Fruit fly (Drosophila melanogaster) whole organism, embryonic: ENCODE measurements around the gene Sec63.

Source experiments
- Bgb ChIP-seq: fragments of 200-800 bp; sonication (Bioruptor generic); IDR thresholded peaks from 2 replicates; pipeline ENCODE4 v1.3.6; 2022; ENCODE audit warnings: missing biosample characterization, missing genetic modification characterization; ENCODE audit not compliant: partially characterized antibody
- BtbVII ChIP-seq: fragments of 200-800 bp; sonication (Bioruptor generic); optimal IDR thresholded peaks from 3 replicates; lab custom pipeline; 2017; ENCODE audit warnings: missing biosample characterization, mild to moderate bottlenecking, missing genetic modification characterization
- CG10366 ChIP-seq: fragments of 200-800 bp; sonication (Bioruptor generic); IDR thresholded peaks from 2 replicates; pipeline ENCODE4 v1.3.6; 2022; ENCODE audit warnings: missing biosample characterization, missing genetic modification characterization
- CG11695 ChIP-seq: fragments of 200-800 bp; sonication (Bioruptor generic); IDR thresholded peaks from 3 replicates; pipeline ENCODE4 v1.3.6; 2022; ENCODE audit warnings: missing biosample characterization, missing genetic modification characterization
- CG12659 ChIP-seq: fragments of 200-800 bp; sonication (Bioruptor generic); optimal IDR thresholded peaks from 3 replicates; lab custom pipeline; 2017; ENCODE audit warnings: mild to moderate bottlenecking, missing biosample characterization, missing genetic modification reagents, missing genetic modification characterization
- CG13123 ChIP-seq: fragments of 200-800 bp; sonication (Bioruptor generic); optimal IDR thresholded peaks from 2 replicates; lab custom pipeline; 2016; ENCODE audit warnings: missing biosample characterization, missing genetic modification characterization
- CG14667 ChIP-seq: fragments of 200-800 bp; sonication (Bioruptor generic); IDR thresholded peaks from 2 replicates; pipeline ENCODE4 v1.3.6; 2022; ENCODE audit warnings: missing biosample characterization, missing genetic modification characterization
- CG17359 ChIP-seq: fragments of 200-800 bp; sonication (Bioruptor generic); optimal IDR thresholded peaks from 3 replicates; lab custom pipeline; 2018; ENCODE audit warnings: missing biosample characterization, mild to moderate bottlenecking, missing genetic modification characterization, moderate library complexity
- CG17361 ChIP-seq: fragments of 200-800 bp; sonication (Bioruptor generic); IDR thresholded peaks from 3 replicates; pipeline ENCODE4 v1.3.6; 2022; ENCODE audit warnings: missing biosample characterization, missing genetic modification characterization
- CG17385 ChIP-seq: fragments of 200-800 bp; sonication (Bioruptor generic); optimal IDR thresholded peaks from 3 replicates; lab custom pipeline; 2018; ENCODE audit warnings: missing biosample characterization, mild to moderate bottlenecking, missing genetic modification characterization
- CG18599 ChIP-seq: fragments of 200-800 bp; sonication (Bioruptor generic); optimal IDR thresholded peaks from 3 replicates; lab custom pipeline; 2017; ENCODE audit warnings: missing biosample characterization, missing genetic modification characterization, mild to moderate bottlenecking, moderate library complexity, missing genetic modification reagents
- CG2120 ChIP-seq: fragments of 200-800 bp; sonication (Bioruptor generic); optimal IDR thresholded peaks from 3 replicates; lab custom pipeline; 2016; ENCODE audit warnings: missing biosample characterization, missing genetic modification characterization
- CG2678 ChIP-seq: fragments of 200-800 bp; sonication (Bioruptor generic); optimal IDR thresholded peaks from 3 replicates; lab custom pipeline; 2019; ENCODE audit warnings: missing biosample characterization, mild to moderate bottlenecking, missing genetic modification characterization, moderate library complexity
- CG31224 ChIP-seq: fragments of 200-800 bp; sonication (Bioruptor generic); IDR thresholded peaks from 2 replicates; pipeline ENCODE4 v1.3.6; 2022; ENCODE audit warnings: missing biosample characterization, missing genetic modification characterization
- CG34376 ChIP-seq: fragments of 200-800 bp; sonication (Bioruptor generic); optimal IDR thresholded peaks from 2 replicates; lab custom pipeline; 2018; ENCODE audit warnings: missing biosample characterization, mild to moderate bottlenecking, missing genetic modification characterization
- CG34422 ChIP-seq: fragments of 200-800 bp; sonication (Bioruptor generic); IDR thresholded peaks from 3 replicates; pipeline ENCODE4 v1.3.6; 2022; ENCODE audit warnings: missing biosample characterization, missing genetic modification characterization
- CG4617 ChIP-seq: fragments of 200-800 bp; sonication (Bioruptor generic); optimal IDR thresholded peaks from 3 replicates; lab custom pipeline; 2016; ENCODE audit warnings: missing biosample characterization, missing genetic modification characterization, borderline replicate concordance
- CG4707 ChIP-seq: fragments of 200-800 bp; sonication (Bioruptor generic); optimal IDR thresholded peaks from 2 replicates; lab custom pipeline; 2018; ENCODE audit warnings: missing biosample characterization, mild to moderate bottlenecking, missing genetic modification characterization, moderate library complexity
- CG5245 ChIP-seq: fragments of 200-800 bp; sonication (Bioruptor generic); optimal IDR thresholded peaks from 3 replicates; lab custom pipeline; 2016; ENCODE audit warnings: missing biosample characterization, missing genetic modification characterization
- CG8359 ChIP-seq: fragments of 200-800 bp; sonication (Bioruptor generic); optimal IDR thresholded peaks from 2 replicates; lab custom pipeline; 2017; ENCODE audit warnings: missing biosample characterization, mild to moderate bottlenecking, missing genetic modification characterization, borderline replicate concordance
- Dbx ChIP-seq: fragments of 200-800 bp; sonication (Bioruptor generic); IDR thresholded peaks from 3 replicates; pipeline ENCODE4 v1.3.6; 2022; ENCODE audit warnings: missing biosample characterization, missing genetic modification characterization
- Deaf1 ChIP-seq: fragments of 200-800 bp; optimal IDR thresholded peaks from 3 replicates; lab custom pipeline; 2019; ENCODE audit warnings: missing biosample characterization, mild to moderate bottlenecking, missing genetic modification characterization, moderate library complexity
- Fer1 ChIP-seq: fragments of 200-800 bp; sonication (Bioruptor generic); optimal IDR thresholded peaks from 2 replicates; lab custom pipeline; 2017; ENCODE audit warnings: missing biosample characterization, mild to moderate bottlenecking, missing genetic modification characterization
- Fer2 ChIP-seq: fragments of 200-800 bp; sonication (Bioruptor generic); optimal IDR thresholded peaks from 2 replicates; lab custom pipeline; 2018; ENCODE audit warnings: missing biosample characterization, mild to moderate bottlenecking, missing genetic modification characterization, moderate library complexity
- GATAe ChIP-seq: fragments of 200-800 bp; sonication (Bioruptor generic); conservative IDR thresholded peaks from 2 replicates; pipeline ENCODE4 v1.3.6; 2022; ENCODE audit warnings: missing biosample characterization, missing genetic modification characterization
- Hmr ChIP-seq: fragments of 200-800 bp; sonication (Bioruptor generic); optimal IDR thresholded peaks from 3 replicates; lab custom pipeline; 2017; ENCODE audit warnings: mild to moderate bottlenecking, missing biosample characterization, missing genetic modification reagents, missing genetic modification characterization
- MESR4 ChIP-seq: fragments of 200-800 bp; sonication (Bioruptor generic); optimal IDR thresholded peaks from 2 replicates; lab custom pipeline; 2018; ENCODE audit warnings: missing biosample characterization, mild to moderate bottlenecking, missing genetic modification characterization, moderate library complexity
- Nf-YC ChIP-seq: fragments of 200-800 bp; optimal IDR thresholded peaks from 3 replicates; lab custom pipeline; 2019; ENCODE audit warnings: missing biosample characterization, mild to moderate bottlenecking, missing genetic modification characterization, moderate library complexity
- Ptx1 ChIP-seq: fragments of 200-800 bp; sonication (Bioruptor generic); IDR thresholded peaks from 2 replicates; pipeline ENCODE4 v1.3.6; 2022; ENCODE audit warnings: missing biosample characterization, missing genetic modification characterization
- Rx ChIP-seq: fragments of 200-800 bp; sonication (Bioruptor generic); IDR thresholded peaks from 2 replicates; pipeline ENCODE4 v1.3.6; 2022; ENCODE audit warnings: missing biosample characterization, missing genetic modification characterization
- Six4 ChIP-seq: fragments of 200-800 bp; sonication (Bioruptor generic); optimal IDR thresholded peaks from 2 replicates; lab custom pipeline; 2016; ENCODE audit warnings: missing biosample characterization, missing genetic modification characterization
- Spps ChIP-seq: fragments of 200-800 bp; sonication (Bioruptor generic); optimal IDR thresholded peaks from 2 replicates; lab custom pipeline; 2018; ENCODE audit warnings: missing biosample characterization, mild to moderate bottlenecking, missing genetic modification characterization
- Taf1 ChIP-seq: fragments of 200-800 bp; sonication (Bioruptor generic); IDR thresholded peaks from 2 replicates; pipeline ENCODE4 v1.3.6; 2022; ENCODE audit warnings: missing biosample characterization, missing genetic modification characterization
- Xrp1 ChIP-seq: fragments of 200-800 bp; sonication (Bioruptor generic); IDR thresholded peaks from 2 replicates; pipeline ENCODE4 v1.3.6; 2022; ENCODE audit warnings: missing biosample characterization, missing genetic modification characterization
- abd-A ChIP-seq: fragments of 200-800 bp; sonication (Bioruptor generic); optimal IDR thresholded peaks from 3 replicates; lab custom pipeline; 2019; ENCODE audit warnings: missing biosample characterization, mild to moderate bottlenecking, missing genetic modification characterization, moderate library complexity
- ato ChIP-seq: fragments of 200-800 bp; sonication (Bioruptor generic); IDR thresholded peaks from 2 replicates; pipeline ENCODE4 v1.3.6; 2022; ENCODE audit warnings: missing biosample characterization, missing genetic modification characterization; ENCODE audit not compliant: partially characterized antibody
- bbx ChIP-seq: fragments of 200-800 bp; sonication (Bioruptor generic); IDR thresholded peaks from 2 replicates; pipeline ENCODE4 v1.3.6; 2022; ENCODE audit warnings: missing biosample characterization, missing genetic modification characterization; ENCODE audit not compliant: partially characterized antibody
- bcd ChIP-seq: fragments of 200-800 bp; sonication (Bioruptor generic); optimal IDR thresholded peaks from 2 replicates; lab custom pipeline; 2017; ENCODE audit warnings: missing biosample characterization, mild to moderate bottlenecking, missing genetic modification characterization
- chinmo ChIP-seq: fragments of 200-800 bp; sonication (Bioruptor generic); IDR thresholded peaks from 4 replicates; pipeline ENCODE4 v1.3.6; 2022; ENCODE audit warnings: missing biosample characterization, missing genetic modification characterization; ENCODE audit not compliant: partially characterized antibody
- insv ChIP-seq, 2 experiments: fragments of 200-800 bp; sonication (Bioruptor generic); optimal IDR thresholded peaks; 3 replicates each; lab custom pipeline; 2016 to 2018; ENCODE audit warnings: missing biosample characterization in 2 of 2, missing genetic modification characterization in 2 of 2
- kay ChIP-seq: fragments of 200-800 bp; sonication (Bioruptor generic); optimal IDR thresholded peaks from 2 replicates; lab custom pipeline; 2016; ENCODE audit warnings: missing biosample characterization, missing genetic modification characterization
- mirr ChIP-seq: fragments of 200-800 bp; sonication (Bioruptor generic); optimal IDR thresholded peaks from 3 replicates; lab custom pipeline; 2018; ENCODE audit warnings: missing biosample characterization, mild to moderate bottlenecking, missing genetic modification characterization
- nmo ChIP-seq: fragments of 200-800 bp; sonication (Bioruptor generic); optimal IDR thresholded peaks from 2 replicates; lab custom pipeline; 2018; ENCODE audit warnings: missing biosample characterization, mild to moderate bottlenecking, missing genetic modification characterization, moderate library complexity
- pita ChIP-seq: fragments of 200-800 bp; sonication (Bioruptor generic); optimal IDR thresholded peaks from 2 replicates; lab custom pipeline; 2017; ENCODE audit warnings: missing biosample characterization, mild to moderate bottlenecking, missing genetic modification characterization
- repo ChIP-seq: fragments of 200-800 bp; sonication (Bioruptor generic); optimal IDR thresholded peaks from 2 replicates; lab custom pipeline; 2016; ENCODE audit warnings: missing biosample characterization, missing genetic modification characterization
- unc-4 ChIP-seq: fragments of 200-800 bp; sonication (Bioruptor generic); IDR thresholded peaks from 2 replicates; pipeline ENCODE4 v1.3.6; 2022; ENCODE audit warnings: missing biosample characterization, missing genetic modification characterization; ENCODE audit not compliant: partially characterized antibody

The Sec63 gene

dm6 chr3L:7367798-7368678, 7.7 kb downstream of the Sec63 start (continued):
- TF ChIP-seq insv (GFP tag; optimal IDR thresholded peaks at IDR 0.05; lab: Kevin White, UChicago), result peak; percentile 11 to 92
- TF ChIP-seq Dbx (GFP tag; lab: Robert Waterston, UW), result 0 out of 3 replicates have a peak, but pooled peaks have one; percentile 5
- peak; percentile 2 for TF ChIP-seq repo (GFP tag; lab: Kevin White, UChicago)
- 0 out of 2 replicates have a peak, but pooled peaks have one; percentile 30 for TF ChIP-seq unc-4 (GFP tag; lab: Robert Waterston, UW)
- TF ChIP-seq Xrp1, result peak; percentile 47; the same call in 1 of the 2 replicates
- no peak for TF ChIP-seq Taf1 (GFP tag; lab: Robert Waterston, UW)
- peak; percentile 59 for TF ChIP-seq CG2120
- peak; percentile 81; the same call in 2 of the 4 replicates for TF ChIP-seq chinmo
- no peak for TF ChIP-seq CG5245 (GFP tag; lab: Kevin White, UChicago)
- no peak for TF ChIP-seq CG14667
- peak; percentile 1 for TF ChIP-seq MESR4 (GFP tag; lab: Kevin White, UChicago)
- no peak for TF ChIP-seq BtbVII (GFP tag; lab: Kevin White, UChicago)
- no peak for TF ChIP-seq CG13123 (GFP tag; lab: Kevin White, UChicago)
- TF ChIP-seq CG10366 (GFP tag; lab: Robert Waterston, UW), result peak; percentile 40; the same call in 1 of the 2 replicates
- peak; percentile 94 for TF ChIP-seq mirr (GFP tag; lab: Kevin White, UChicago)
- TF ChIP-seq CG8359 (GFP tag; lab: Kevin White, UChicago), result peak; percentile 12
- peak; percentile 33 for TF ChIP-seq CG17359 (tag; lab: Kevin White, UChicago)
- TF ChIP-seq CG2678 (tag; lab: Kevin White, UChicago), result peak; percentile 45
- peak; percentile 2 for TF ChIP-seq CG12659 (GFP tag; lab: Kevin White, UChicago)
- TF ChIP-seq Spps, result no peak
- TF ChIP-seq nmo (GFP tag; lab: Kevin White, UChicago), result peak; percentile 24
- peak; percentile 18 for TF ChIP-seq Fer1 (GFP tag; lab: Kevin White, UChicago)
- TF ChIP-seq Fer2 (tag; lab: Kevin White, UChicago), result no peak
- TF ChIP-seq CG34376 (GFP tag; lab: Kevin White, UChicago), result peak; percentile 80
- peak; percentile 53 for TF ChIP-seq CG18599 (GFP tag; lab: Kevin White, UChicago)
- TF ChIP-seq CG4617 (GFP tag; lab: Kevin White, UChicago), result no peak
- TF ChIP-seq CG17361, result peak; percentile 62; the same call in 1 of the 3 replicates
- peak; percentile 62 for TF ChIP-seq CG11695 (GFP tag; lab: Robert Waterston, UW)
- no peak for TF ChIP-seq Deaf1
- TF ChIP-seq Ptx1 (GFP tag; lab: Robert Waterston, UW), result 0 out of 2 replicates have a peak, but pooled peaks have one; percentile 15
- TF ChIP-seq pita (GFP tag; lab: Kevin White, UChicago), result no peak
- TF ChIP-seq Nf-YC (tag; lab: Kevin White, UChicago), result peak; percentile 31
- TF ChIP-seq Hmr (GFP tag; lab: Kevin White, UChicago), result peak; percentile 31
- peak; percentile 94 for TF ChIP-seq CG17385
- TF ChIP-seq bcd, result peak; percentile 27
- TF ChIP-seq Six4 (GFP tag; lab: Kevin White, UChicago), result peak; percentile 1
- TF ChIP-seq GATAe, result 0 out of 2 replicates have a peak, but pooled peaks have one; percentile 31
- TF ChIP-seq Bgb (GFP tag; lab: Robert Waterston, UW), result no peak; the same call in 1 of the 2 replicates
- peak; percentile 89 for TF ChIP-seq kay (GFP tag; lab: Kevin White, UChicago)
- 0 out of 2 replicates have a peak, but pooled peaks have one; percentile 32 for TF ChIP-seq ato (GFP tag; lab: Robert Waterston, UW)
- peak; percentile 72 for TF ChIP-seq abd-A (tag; lab: Kevin White, UChicago)
- TF ChIP-seq Rx (GFP tag; lab: Robert Waterston, UW), result 0 out of 2 replicates have a peak, but pooled peaks have one; percentile 9
- TF ChIP-seq CG31224 (GFP tag; lab: Robert Waterston, UW), result peak; percentile 33; the same call in 1 of the 2 replicates
- no peak for TF ChIP-seq bbx
- TF ChIP-seq CG4707 (GFP tag; lab: Kevin White, UChicago), result no peak
- peak; percentile 47; the same call in 1 of the 3 replicates for TF ChIP-seq CG34422
